Worm (Caenorhabditis elegans) whole organism, L4/young adult: Measurements from ENCODE around the gene msp-59.

Experiments used
- W03F9.2 ChIP-seq: fragments of 150-350 bp; optimal IDR thresholded peaks from 2 replicates; lab custom pipeline; 2014; ENCODE audit warnings: missing biosample characterization, missing genetic modification characterization
- dao-5 ChIP-seq: sonication (generic microtip); optimal IDR thresholded peaks from 2 replicates; lab custom pipeline; 2016; ENCODE audit warnings: missing genotype, missing genetic modification characterization, moderate library complexity, missing compliant biosample characterization

DNA sequence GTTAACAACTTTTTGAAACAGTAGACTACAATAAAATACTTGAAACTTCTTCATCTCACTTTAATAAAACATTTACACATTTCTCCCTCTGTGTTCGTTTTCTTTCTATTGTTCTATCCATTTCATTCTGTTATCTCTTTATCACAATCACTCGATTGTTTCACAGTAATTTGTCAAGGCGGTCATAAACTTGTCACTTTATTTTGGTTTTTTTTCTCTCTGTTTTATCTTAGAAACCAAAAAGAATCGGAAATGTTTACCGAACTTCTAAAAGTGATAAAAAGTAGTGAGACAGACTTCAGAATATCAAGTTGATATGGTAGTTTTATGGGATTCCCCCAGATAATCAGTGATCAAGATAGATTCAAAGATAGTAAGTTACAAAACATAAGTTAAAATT lies 26.3 kb upstream of the msp-59 start, which contains the start of gene Y4C6B.2:
- TF ChIP-seq dao-5 = no peak
- no peak for TF ChIP-seq W03F9.2 (tag; lab: Kevin White, UChicago)
